Worm (Caenorhabditis elegans) whole organism, late embryonic: ENCODE measurements around the gene lys-8.

ENCODE experiments used
- C08G9.2 ChIP-seq: sonication (generic microtip); optimal IDR thresholded peaks from 2 replicates; lab custom pipeline; 2016; ENCODE audit warnings: mild to moderate bottlenecking, missing genetic modification characterization, moderate library complexity, missing compliant biosample characterization
- K02D7.2 ChIP-seq: sonication (generic microtip); optimal IDR thresholded peaks from 2 replicates; lab custom pipeline; 2017; ENCODE audit warnings: mild to moderate bottlenecking, missing genetic modification characterization, missing compliant biosample characterization
- ama-1 ChIP-seq: fragments of 150-350 bp; optimal IDR thresholded peaks from 2 replicates; lab custom pipeline; 2014
- ceh-14 ChIP-seq: sonication (generic microtip); optimal IDR thresholded peaks from 2 replicates; lab custom pipeline; 2016; ENCODE audit warnings: missing genotype, missing genetic modification characterization, missing compliant biosample characterization
- ceh-18 ChIP-seq: sonication (generic microtip); optimal IDR thresholded peaks from 2 replicates; lab custom pipeline; 2016; ENCODE audit warnings: missing genetic modification characterization, missing compliant biosample characterization
- ceh-19 ChIP-seq: fragments of 200-800 bp; sonication (Bioruptor generic); optimal IDR thresholded peaks from 2 replicates; lab custom pipeline; 2018; ENCODE audit warnings: mild to moderate bottlenecking, missing genetic modification characterization, missing compliant biosample characterization
- ceh-2 ChIP-seq: sonication (generic microtip); optimal IDR thresholded peaks from 2 replicates; lab custom pipeline; 2016; ENCODE audit warnings: missing genotype, missing genetic modification characterization, missing compliant biosample characterization
- ceh-6 ChIP-seq: fragments of 200-800 bp; sonication (Bioruptor generic); optimal IDR thresholded peaks from 2 replicates; lab custom pipeline; 2018; ENCODE audit warnings: mild to moderate bottlenecking, missing genetic modification characterization, missing compliant biosample characterization
- ceh-9 ChIP-seq: sonication (generic microtip); optimal IDR thresholded peaks from 2 replicates; lab custom pipeline; 2016; ENCODE audit warnings: mild to moderate bottlenecking, missing genetic modification characterization, inconsistent platforms, missing compliant biosample characterization
- che-1 ChIP-seq: sonication (generic microtip); optimal IDR thresholded peaks from 2 replicates; lab custom pipeline; 2016; ENCODE audit warnings: mild to moderate bottlenecking, missing genetic modification characterization, missing compliant biosample characterization
- dmd-4 ChIP-seq: sonication (generic microtip); optimal IDR thresholded peaks from 2 replicates; lab custom pipeline; 2016; ENCODE audit warnings: borderline replicate concordance, missing genetic modification characterization, missing compliant biosample characterization
- elt-2 ChIP-seq: sonication (generic microtip); optimal IDR thresholded peaks from 2 replicates; lab custom pipeline; 2016; ENCODE audit warnings: missing genetic modification reagents, missing genetic modification characterization, missing compliant biosample characterization
- elt-4 ChIP-seq: sonication (generic microtip); optimal IDR thresholded peaks from 2 replicates; lab custom pipeline; 2016; ENCODE audit warnings: missing genetic modification characterization, missing compliant biosample characterization
- eyg-1 ChIP-seq: sonication (generic microtip); optimal IDR thresholded peaks from 2 replicates; lab custom pipeline; 2016; ENCODE audit warnings: missing genotype, missing genetic modification characterization, missing compliant biosample characterization
- fax-1 ChIP-seq: sonication (generic microtip); optimal IDR thresholded peaks from 2 replicates; lab custom pipeline; 2016; ENCODE audit warnings: missing genotype, missing genetic modification characterization, missing compliant biosample characterization
- fkh-6 ChIP-seq: sonication (generic microtip); optimal IDR thresholded peaks from 2 replicates; lab custom pipeline; 2016; ENCODE audit warnings: missing genetic modification characterization, missing compliant biosample characterization
- hlh-13 ChIP-seq: fragments of 200-800 bp; sonication (Bioruptor generic); optimal IDR thresholded peaks from 2 replicates; lab custom pipeline; 2018; ENCODE audit warnings: mild to moderate bottlenecking, missing genetic modification characterization, missing compliant biosample characterization
- hlh-15 ChIP-seq: sonication (generic microtip); optimal IDR thresholded peaks from 2 replicates; lab custom pipeline; 2016; ENCODE audit warnings: missing genetic modification characterization, missing compliant biosample characterization
- hlh-30 ChIP-seq: sonication (generic microtip); optimal IDR thresholded peaks from 2 replicates; lab custom pipeline; 2017; ENCODE audit warnings: antibody characterized with exemption, missing genetic modification characterization, missing compliant biosample characterization; ENCODE audit not compliant: insufficient read depth
- hlh-6 ChIP-seq: sonication (generic microtip); optimal IDR thresholded peaks from 2 replicates; lab custom pipeline; 2016; ENCODE audit warnings: missing genotype, missing genetic modification characterization, missing compliant biosample characterization
- nfya-1 ChIP-seq: sonication (generic microtip); optimal IDR thresholded peaks from 2 replicates; lab custom pipeline; 2017; ENCODE audit warnings: missing genetic modification characterization, mild to moderate bottlenecking, missing compliant biosample characterization, antibody characterized with exemption, moderate library complexity
- nhr-11 ChIP-seq: fragments of 150-350 bp; optimal IDR thresholded peaks from 2 replicates; lab custom pipeline; 2014; ENCODE audit warnings: missing biosample characterization, missing genetic modification characterization
- nhr-232 ChIP-seq: sonication (generic microtip); optimal IDR thresholded peaks from 2 replicates; lab custom pipeline; 2016; ENCODE audit warnings: missing genetic modification characterization, missing compliant biosample characterization
- npax-4 ChIP-seq: sonication (generic microtip); optimal IDR thresholded peaks from 2 replicates; lab custom pipeline; 2016; ENCODE audit warnings: missing genetic modification characterization, missing compliant biosample characterization
- odd-2 ChIP-seq: sonication (generic microtip); optimal IDR thresholded peaks from 2 replicates; lab custom pipeline; 2017; ENCODE audit warnings: antibody characterized with exemption, mild to moderate bottlenecking, missing genetic modification characterization, missing compliant biosample characterization
- pag-3 ChIP-seq: sonication (generic microtip); optimal IDR thresholded peaks from 2 replicates; lab custom pipeline; 2016; ENCODE audit warnings: missing compliant biosample characterization, missing genetic modification characterization, borderline replicate concordance
- pha-2 ChIP-seq: sonication (generic microtip); optimal IDR thresholded peaks from 2 replicates; lab custom pipeline; 2017; ENCODE audit warnings: mild to moderate bottlenecking, missing genetic modification characterization, missing compliant biosample characterization
- pha-4 ChIP-seq: fragments of 150-350 bp; optimal IDR thresholded peaks from 2 replicates; lab custom pipeline; 2018; ENCODE audit warnings: missing biosample characterization, missing genetic modification reagents, missing genetic modification characterization
- pqm-1 ChIP-seq: sonication (generic microtip); optimal IDR thresholded peaks from 2 replicates; lab custom pipeline; 2016; ENCODE audit warnings: missing genetic modification characterization, missing compliant biosample characterization
- pros-1 ChIP-seq: fragments of 150-350 bp; optimal IDR thresholded peaks from 2 replicates; lab custom pipeline; 2014; ENCODE audit warnings: missing biosample characterization, missing genetic modification reagents, missing genetic modification characterization
- ref-2 ChIP-seq: sonication (generic microtip); optimal IDR thresholded peaks from 2 replicates; lab custom pipeline; 2016; ENCODE audit warnings: missing genetic modification characterization, missing compliant biosample characterization
- rnt-1 ChIP-seq: sonication (generic microtip); optimal IDR thresholded peaks from 2 replicates; lab custom pipeline; 2016; ENCODE audit warnings: missing genetic modification characterization, missing compliant biosample characterization
- syd-9 ChIP-seq: sonication (generic microtip); optimal IDR thresholded peaks from 2 replicates; lab custom pipeline; 2016; ENCODE audit warnings: mild to moderate bottlenecking, missing genetic modification characterization, moderate library complexity, missing compliant biosample characterization
- unc-3 ChIP-seq, 2 experiments: fragments of 200-800 bp in 1 of 2; sonication (Bioruptor generic) in 1 of 2; sonication (generic microtip) in 1 of 2; conservative IDR thresholded peaks in 1 of 2; optimal IDR thresholded peaks in 1 of 2; 2 replicates each; pipeline versions ENCODE4 v1.3.6 to Lab custom; 2016 to 2022; ENCODE audit warnings: missing compliant biosample characterization in 2 of 2, missing genetic modification characterization in 2 of 2, missing genetic modification reagents in 1 of 2
- zip-5 ChIP-seq: sonication (generic microtip); optimal IDR thresholded peaks from 2 replicates; lab custom pipeline; 2016; ENCODE audit warnings: missing genetic modification characterization, missing compliant biosample characterization
- ztf-16 ChIP-seq: sonication (generic microtip); optimal IDR thresholded peaks from 2 replicates; lab custom pipeline; 2017; ENCODE audit warnings: missing genetic modification characterization, missing compliant biosample characterization

Gene lys-8

ce11 chrII:5555522-5555921 lies 30.5 kb upstream of the lys-8 start:
- no peak for TF ChIP-seq che-1 (tag; lab: Kevin White, UChicago)
- TF ChIP-seq nfya-1 (tag; lab: Kevin White, UChicago), result no peak
- TF ChIP-seq elt-4, result no peak
- TF ChIP-seq unc-3 (GFP tag; conservative IDR thresholded peaks at IDR 0.05; lab: Robert Waterston, UW), result no peak
- TF ChIP-seq unc-3 (tag; optimal IDR thresholded peaks at IDR 0.05; lab: Kevin White, UChicago), result no peak
- no peak for TF ChIP-seq pha-4 (tag; lab: Kevin White, UChicago)
- TF ChIP-seq fax-1 (tag; lab: Kevin White, UChicago), result no peak
- no peak for TF ChIP-seq nhr-232 (tag; lab: Kevin White, UChicago)
- TF ChIP-seq eyg-1, result no peak
- no peak for TF ChIP-seq ceh-9 (tag; lab: Kevin White, UChicago)
- TF ChIP-seq ztf-16, result no peak
- TF ChIP-seq ceh-14 (tag; lab: Kevin White, UChicago), result no peak

- no peak for TF ChIP-seq npax-4 (tag; lab: Kevin White, UChicago)
- TF ChIP-seq che-1 (tag; lab: Kevin White, UChicago), result no peak
- no peak for TF ChIP-seq odd-2 (tag; lab: Kevin White, UChicago)
- TF ChIP-seq C08G9.2 (tag; lab: Kevin White, UChicago), result no peak
- TF ChIP-seq hlh-13 (GFP tag; lab: Kevin White, UChicago), result no peak
- no peak for TF ChIP-seq hlh-15 (tag; lab: Kevin White, UChicago)
- TF ChIP-seq dmd-4 (tag; lab: Kevin White, UChicago), result no peak
- no peak for TF ChIP-seq ceh-19
- TF ChIP-seq zip-5 (tag; lab: Kevin White, UChicago), result no peak
Observed at ce11 chrII:5556431-5556830, 29.5 kb upstream of the lys-8 start, which contains the start of gene ins-11. Gene ins-11 (plus strand): TSS chrII:5556731.

ce11 chrII:5557134-5557533 lies 28.8 kb upstream of the lys-8 start:
- no peak for TF ChIP-seq elt-4
- TF ChIP-seq elt-2 (tag; lab: Kevin White, UChicago), result peak; percentile 31

- no peak for TF ChIP-seq ceh-2 (tag; lab: Kevin White, UChicago)
- TF ChIP-seq elt-2 (tag; lab: Kevin White, UChicago), result peak; percentile 88
Observed at ce11 chrII:5561392-5561791, 24.6 kb upstream of the lys-8 start, which contains the start of gene C17C3.3. Gene C17C3.3 (plus strand): TSS chrII:5561737.

DNA sequence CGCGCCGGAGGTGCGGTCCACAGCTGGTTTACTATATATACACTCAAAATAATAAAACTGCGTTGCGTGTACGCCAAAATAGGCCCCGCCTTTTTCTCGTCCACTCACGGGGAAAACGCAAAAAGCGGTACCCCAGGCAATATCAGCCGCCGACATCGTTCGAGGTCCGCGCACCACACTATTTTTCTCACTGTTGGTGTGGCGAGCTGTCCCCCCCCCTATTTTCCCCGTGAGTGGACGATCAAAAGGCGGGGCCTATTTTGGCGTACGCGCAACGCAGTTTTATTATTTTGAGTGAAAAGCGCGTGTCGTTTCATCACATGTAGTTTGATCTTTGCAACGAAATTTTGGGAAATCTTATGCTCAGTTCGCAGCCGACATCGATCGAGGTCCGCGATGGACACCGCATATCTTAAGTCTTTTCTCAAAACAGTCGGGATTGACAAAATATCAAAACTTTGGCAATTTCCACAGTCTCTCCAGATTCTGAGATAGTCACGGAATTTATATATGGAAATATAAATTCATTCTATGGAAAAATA lies 20.8 kb upstream of the lys-8 start:
- TF ChIP-seq che-1 (tag; lab: Kevin White, UChicago) (no peak), odd-2 (tag; lab: Kevin White, UChicago) (no peak), ref-2 (tag; lab: Kevin White, UChicago) (no peak), pha-2 (no peak)

DNA sequence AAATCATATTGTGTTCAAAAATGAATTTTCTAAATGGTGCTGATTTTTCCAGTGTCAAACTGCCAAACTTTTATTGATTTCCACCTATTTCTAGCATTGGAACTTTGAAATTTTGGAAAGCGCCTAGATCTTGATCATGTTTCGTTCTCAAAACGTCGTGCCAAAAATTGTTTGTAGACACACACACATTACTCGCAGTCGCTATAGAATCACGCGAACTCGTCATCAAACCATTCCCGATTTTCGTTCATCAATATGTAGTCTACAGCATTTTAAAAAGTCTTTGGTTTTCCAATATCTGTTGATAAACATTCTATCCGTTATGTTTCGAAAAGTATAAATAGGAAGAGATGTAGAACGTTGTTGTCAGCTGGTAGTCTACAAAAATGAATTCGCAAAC lies 15.7 kb upstream of the lys-8 start, which contains the start of the genes C17C3.1 and C17C3.15:
Gene C17C3.1, plus strand, starts transcription at position 301 of the 400 bp plus-strand sequence.
Gene C17C3.15, plus strand, starts transcription at position 383 of the 400 bp plus-strand sequence.
- TF ChIP-seq ceh-18 (tag; lab: Kevin White, UChicago), result no peak
- no peak for TF ChIP-seq syd-9 (tag; lab: Kevin White, UChicago)
- TF ChIP-seq K02D7.2 (tag; lab: Kevin White, UChicago), result no peak
- no peak for TF ChIP-seq rnt-1 (tag; lab: Kevin White, UChicago)
- no peak for TF ChIP-seq ceh-2 (tag; lab: Kevin White, UChicago)
- TF ChIP-seq pros-1 (tag; lab: Kevin White, UChicago), result no peak
- TF ChIP-seq pag-3 (tag; lab: Kevin White, UChicago), result no peak
- no peak for TF ChIP-seq hlh-30 (tag; lab: Kevin White, UChicago)
- TF ChIP-seq pha-4 (tag; lab: Kevin White, UChicago), result no peak
- TF ChIP-seq fkh-6, result no peak
- no peak for TF ChIP-seq dmd-4 (tag; lab: Kevin White, UChicago)
- no peak for TF ChIP-seq nhr-11 (tag; lab: Kevin White, UChicago)
- TF ChIP-seq pqm-1, result no peak
- no peak for TF ChIP-seq hlh-6 (tag; lab: Kevin White, UChicago)
- no peak for TF ChIP-seq ama-1 (lab: Kevin White, UChicago)
- no peak for TF ChIP-seq ceh-6
- TF ChIP-seq, all 69 proteins: peak for 0
